Worm (Caenorhabditis elegans) whole organism, late embryonic: ENCODE data around the gene F46F5.16.

Experiments
- T23F11.4 ChIP-seq: fragments of 200-800 bp; sonication (Bioruptor generic); optimal IDR thresholded peaks from 2 replicates; lab custom pipeline; 2018; ENCODE audit warnings: mild to moderate bottlenecking, missing genetic modification characterization, missing compliant biosample characterization
- ama-1 ChIP-seq: fragments of 150-350 bp; optimal IDR thresholded peaks from 2 replicates; lab custom pipeline; 2014
- eyg-1 ChIP-seq: sonication (generic microtip); optimal IDR thresholded peaks from 2 replicates; lab custom pipeline; 2016; ENCODE audit warnings: missing genotype, missing genetic modification characterization, missing compliant biosample characterization
- fkh-10 ChIP-seq: fragments of 150-350 bp; optimal IDR thresholded peaks from 2 replicates; lab custom pipeline; 2014; ENCODE audit warnings: missing biosample characterization, missing genetic modification reagents, missing genetic modification characterization
- hlh-30 ChIP-seq: sonication (generic microtip); optimal IDR thresholded peaks from 2 replicates; lab custom pipeline; 2017; ENCODE audit warnings: antibody characterized with exemption, missing genetic modification characterization, missing compliant biosample characterization; ENCODE audit not compliant: insufficient read depth
- nhr-11 ChIP-seq: fragments of 150-350 bp; optimal IDR thresholded peaks from 2 replicates; lab custom pipeline; 2014; ENCODE audit warnings: missing biosample characterization, missing genetic modification characterization
- rnt-1 ChIP-seq: sonication (generic microtip); optimal IDR thresholded peaks from 2 replicates; lab custom pipeline; 2016; ENCODE audit warnings: missing genetic modification characterization, missing compliant biosample characterization
- tbx-2 ChIP-seq: sonication (generic microtip); optimal IDR thresholded peaks from 2 replicates; lab custom pipeline; 2016; ENCODE audit warnings: missing genetic modification characterization, missing compliant biosample characterization

- TF ChIP-seq hlh-30 (tag; lab: Kevin White, UChicago) (no peak), rnt-1 (tag; lab: Kevin White, UChicago) (no peak), T23F11.4 (GFP tag; lab: Kevin White, UChicago) (no peak), ama-1 (lab: Kevin White, UChicago) (no peak), eyg-1 (tag; lab: Kevin White, UChicago) (no peak), nhr-11 (tag; lab: Kevin White, UChicago) (no peak), fkh-10 (GFP tag; lab: Kevin White, UChicago) (no peak), tbx-2 (tag; lab: Kevin White, UChicago) (no peak)
Measured at ce11 chrII:760276-760675, 26.8 kb upstream of the F46F5.16 start.
